Fruit fly (Drosophila melanogaster): ENCODE measurements around the gene sty.

The sty gene

DNA sequence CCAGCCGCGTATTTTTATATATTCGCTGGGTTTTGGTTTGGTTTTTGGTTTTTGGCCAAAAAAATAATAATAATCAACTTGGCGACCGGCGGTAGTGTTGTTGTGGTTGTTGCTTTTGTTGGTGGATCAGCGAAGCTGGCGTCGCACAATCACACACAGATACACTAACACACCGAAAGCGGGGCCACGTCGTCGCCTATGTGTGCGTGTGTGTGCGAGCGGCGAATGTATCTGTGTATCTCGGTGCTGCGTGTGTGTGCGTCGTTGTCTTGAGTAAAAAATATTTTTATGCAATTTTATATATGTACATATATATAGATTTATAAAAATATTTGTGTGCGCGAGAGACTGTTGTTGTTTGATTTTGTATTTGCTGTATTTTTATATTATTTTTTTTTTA is 7.6 kb downstream of the sty start (continued):
- peak; percentile 90; the same call in 3 of the 4 replicates for TF ChIP-seq chinmo (GFP tag; IDR thresholded peaks at IDR 0.05; ENCODE audit: partially characterized antibody)

DNA sequence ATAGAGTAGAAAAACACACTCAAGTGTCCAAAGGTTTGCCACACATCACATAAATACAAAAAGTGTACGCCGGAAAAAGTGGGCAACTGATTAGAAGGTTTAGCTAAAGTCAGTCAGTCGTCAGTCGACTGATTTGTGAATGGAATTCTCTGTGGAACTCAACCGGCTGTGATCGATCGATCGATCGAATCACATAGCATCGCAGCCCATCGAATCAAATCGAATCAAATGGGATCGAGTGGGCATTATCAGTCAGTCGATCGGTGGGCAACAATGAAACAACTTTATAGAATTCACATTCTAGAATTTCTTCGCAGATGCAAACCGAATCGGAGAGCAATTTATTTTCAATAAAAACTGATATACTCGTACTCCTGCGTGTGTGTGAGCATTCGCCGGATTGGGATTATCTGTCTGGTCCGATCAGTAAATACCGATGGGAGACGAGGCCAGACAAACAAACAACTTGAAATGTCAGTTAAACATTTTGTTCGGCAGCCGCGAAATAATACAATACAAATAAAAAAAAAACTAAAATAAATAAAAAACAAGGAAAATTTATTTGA is 9.0 kb downstream of the sty start:
- TF ChIP-seq chm (GFP tag; IDR thresholded peaks at IDR 0.05) (peak; percentile 63), sens (GFP tag) (peak; percentile 66), CG8359 (GFP tag; optimal IDR thresholded peaks at IDR 0.05; ENCODE audit: borderline replicate concordance) (no peak), CG32532 (GFP tag; IDR thresholded peaks at IDR 0.05) (0 out of 2 replicates have a peak, but pooled peaks have one; percentile 5), CG15696 (tag; optimal IDR thresholded peaks at IDR 0.05) (peak; percentile 36), sd (tag; optimal IDR thresholded peaks at IDR 0.05) (peak; percentile 28), gfzf (GFP tag; optimal IDR thresholded peaks at IDR 0.05) (no peak), grn (GFP tag; optimal IDR thresholded peaks at IDR 0.05) (peak; percentile 83), Asciz (GFP tag; optimal IDR thresholded peaks at IDR 0.05) (peak; percentile 37), CG10274 (GFP tag; optimal IDR thresholded peaks at IDR 0.05) (peak; percentile 69), ara (GFP tag; IDR thresholded peaks at IDR 0.05) (peak; percentile 45; the same call in 1 of the 2 replicates), YL-1 (GFP tag; optimal IDR thresholded peaks at IDR 0.05) (no peak), h (optimal IDR thresholded peaks at IDR 0.05) (no peak), Med (GFP tag) (peak; percentile 20), CG17186 (GFP tag; optimal IDR thresholded peaks at IDR 0.05) (no peak), row (GFP tag; IDR thresholded peaks at IDR 0.05) (no peak), tll (GFP tag; optimal IDR thresholded peaks at IDR 0.05) (peak in 1 of 2 experiments; percentile 27), Sry-δ (GFP tag; optimal IDR thresholded peaks at IDR 0.05) (no peak), chinmo (GFP tag; IDR thresholded peaks at IDR 0.05; ENCODE audit: partially characterized antibody) (peak; percentile 68; the same call in 1 of the 4 replicates), CG1603 (tag; optimal IDR thresholded peaks at IDR 0.05) (peak; percentile 1), pb (GFP tag; optimal IDR thresholded peaks at IDR 0.05) (no peak), ci (GFP tag; IDR thresholded peaks at IDR 0.05) (peak; percentile 20; the same call in 1 of the 3 replicates), exex (tag; optimal IDR thresholded peaks at IDR 0.05) (peak; percentile 1), CG14860 (GFP tag; IDR thresholded peaks at IDR 0.05; ENCODE audit: partially characterized antibody) (no peak), stc (GFP tag; IDR thresholded peaks at IDR 0.05) (peak; percentile 7; the same call in 1 of the 2 replicates), CG6813 (GFP tag; optimal IDR thresholded peaks at IDR 0.05) (peak; percentile 11)

DNA sequence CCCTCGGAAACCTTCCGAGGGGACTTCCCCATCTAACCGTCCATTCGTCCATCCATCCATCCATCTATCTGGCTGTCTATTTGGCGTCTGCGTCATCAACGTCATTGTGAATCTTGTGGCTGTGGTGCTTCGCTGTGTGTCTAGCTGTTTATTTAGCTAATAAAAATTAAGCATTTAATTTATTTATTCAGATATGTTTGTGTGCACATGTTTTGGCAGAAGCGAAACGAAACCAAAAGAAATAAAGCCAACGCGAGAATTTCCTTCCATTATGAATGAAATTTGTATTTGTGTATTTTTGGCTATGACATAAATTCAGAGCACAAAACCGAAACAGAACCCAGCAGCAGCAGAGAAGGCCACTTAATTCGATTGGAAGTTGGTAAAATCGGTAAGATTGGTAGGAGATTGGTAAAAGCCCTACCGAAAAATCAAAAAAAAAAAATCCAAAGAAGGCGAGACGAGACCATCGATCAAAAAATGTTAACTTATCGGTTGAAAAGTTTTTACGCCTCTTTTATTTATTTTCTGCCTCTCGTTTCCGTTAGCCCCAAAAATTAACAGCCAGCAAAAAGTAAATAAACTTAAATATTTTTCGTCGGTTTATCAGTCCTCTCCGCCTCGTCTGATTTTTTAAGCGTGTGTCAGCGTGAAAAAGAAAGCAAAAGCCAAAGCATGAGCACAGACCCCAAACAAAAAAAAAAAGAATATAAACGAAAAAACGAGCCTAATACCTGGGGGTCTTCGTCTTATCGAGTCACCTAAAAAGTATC is 9.8 kb downstream of the sty start:
- TF ChIP-seq CG15269 (tag; optimal IDR thresholded peaks at IDR 0.05) = no peak
- TF ChIP-seq ham (GFP tag; IDR thresholded peaks at IDR 0.05) = no peak
- TF ChIP-seq CG2199 (GFP tag; IDR thresholded peaks at IDR 0.05) = 0 out of 3 replicates have a peak, but pooled peaks have one; percentile 9
- TF ChIP-seq lov (optimal IDR thresholded peaks at IDR 0.05) = no peak
- TF ChIP-seq lov (GFP tag; IDR thresholded peaks at IDR 0.05) = no peak
- TF ChIP-seq Oli (tag; optimal IDR thresholded peaks at IDR 0.05) = no peak
- TF ChIP-seq sens (GFP tag) = peak; percentile 5
- no peak for TF ChIP-seq ato (GFP tag; IDR thresholded peaks at IDR 0.05; ENCODE audit: partially characterized antibody)
- no peak for TF ChIP-seq dmrt99B (tag; optimal IDR thresholded peaks at IDR 0.05)
- TF ChIP-seq unpg (GFP tag; optimal IDR thresholded peaks at IDR 0.05) = no peak
- TF ChIP-seq Med (GFP tag) = peak; percentile 55
- TF ChIP-seq Poxn (GFP tag; IDR thresholded peaks at IDR 0.05) = no peak
- TF ChIP-seq chinmo (GFP tag; IDR thresholded peaks at IDR 0.05; ENCODE audit: partially characterized antibody) = 0 out of 4 replicates have a peak, but pooled peaks have one; percentile 18
- TF ChIP-seq CG9437 (GFP tag; optimal IDR thresholded peaks at IDR 0.05) = no peak
- TF ChIP-seq Gsc (GFP tag; IDR thresholded peaks at IDR 0.05) = no peak
- TF ChIP-seq corto (GFP tag; optimal IDR thresholded peaks at IDR 0.05) = no peak
- TF ChIP-seq cato (GFP tag; optimal IDR thresholded peaks at IDR 0.05; ENCODE audit: borderline replicate concordance) = no peak
- no peak for TF ChIP-seq lbe (GFP tag; optimal IDR thresholded peaks at IDR 0.05)
- peak; percentile 25 for TF ChIP-seq Blimp-1 (GFP tag; optimal IDR thresholded peaks at IDR 0.05)
- TF ChIP-seq tio (GFP tag; optimal IDR thresholded peaks at IDR 0.05) = no peak
- TF ChIP-seq CG9797 (GFP tag; optimal IDR thresholded peaks at IDR 0.05) = no peak
- TF ChIP-seq fd102C (GFP tag; optimal IDR thresholded peaks at IDR 0.05) = no peak
